Worm (Caenorhabditis elegans) whole organism, L2 larva: ENCODE data around the gene srz-20.

Experiments
- C34F6.9 ChIP-seq: fragments of 150-350 bp; optimal IDR thresholded peaks from 2 replicates; lab custom pipeline; 2014; ENCODE audit warnings: missing biosample characterization, missing genetic modification characterization
- F13H6.1 ChIP-seq: sonication (generic microtip); optimal IDR thresholded peaks from 2 replicates; lab custom pipeline; 2016; ENCODE audit warnings: missing genetic modification characterization, missing compliant biosample characterization
- ZK546.5 ChIP-seq: sonication (generic microtip); optimal IDR thresholded peaks from 2 replicates; lab custom pipeline; 2017; ENCODE audit warnings: missing biosample characterization, missing genetic modification characterization
- aly-2 ChIP-seq: fragments of 150-350 bp; optimal IDR thresholded peaks from 2 replicates; lab custom pipeline; 2014; ENCODE audit warnings: missing biosample characterization, missing genetic modification characterization
- ama-1 ChIP-seq: fragments of 150-350 bp; optimal IDR thresholded peaks from 2 replicates; lab custom pipeline; 2018; ENCODE audit warnings: inconsistent platforms
- ceh-82 ChIP-seq: fragments of 150-350 bp; optimal IDR thresholded peaks from 2 replicates; lab custom pipeline; 2014; ENCODE audit warnings: missing biosample characterization, missing genetic modification characterization
- crh-2 ChIP-seq: sonication (generic microtip); optimal IDR thresholded peaks from 2 replicates; lab custom pipeline; 2017; ENCODE audit warnings: missing biosample characterization, missing genetic modification characterization
- fos-1 ChIP-seq: fragments of 150-350 bp; optimal IDR thresholded peaks from 2 replicates; lab custom pipeline; 2014; ENCODE audit warnings: missing biosample characterization, missing genetic modification characterization
- gmeb-1 ChIP-seq: fragments of 150-350 bp; optimal IDR thresholded peaks from 2 replicates; lab custom pipeline; 2014; ENCODE audit warnings: missing biosample characterization, missing genetic modification characterization
- lin-39 ChIP-seq: fragments of 150-350 bp; optimal IDR thresholded peaks from 2 replicates; lab custom pipeline; 2014; ENCODE audit warnings: missing biosample characterization, missing genetic modification reagents, missing genetic modification characterization
- mbf-1 ChIP-seq: sonication (generic microtip); optimal IDR thresholded peaks from 2 replicates; lab custom pipeline; 2017; ENCODE audit warnings: missing biosample characterization, missing genetic modification characterization
- nhr-129 ChIP-seq: fragments of 150-350 bp; optimal IDR thresholded peaks from 2 replicates; lab custom pipeline; 2014; ENCODE audit warnings: missing biosample characterization, missing genetic modification characterization
- nhr-21 ChIP-seq: fragments of 150-350 bp; optimal IDR thresholded peaks from 2 replicates; lab custom pipeline; 2014; ENCODE audit warnings: missing biosample characterization, missing genetic modification characterization
- nhr-23 ChIP-seq: fragments of 150-350 bp; optimal IDR thresholded peaks from 2 replicates; lab custom pipeline; 2014; ENCODE audit warnings: missing biosample characterization, missing genetic modification reagents, missing genetic modification characterization
- nhr-237 ChIP-seq: fragments of 150-350 bp; optimal IDR thresholded peaks from 2 replicates; lab custom pipeline; 2014; ENCODE audit warnings: missing biosample characterization, missing genetic modification characterization
- nhr-6 ChIP-seq: fragments of 150-350 bp; optimal IDR thresholded peaks from 2 replicates; lab custom pipeline; 2014; ENCODE audit warnings: missing biosample characterization, missing genetic modification characterization
- nhr-77 ChIP-seq: fragments of 150-350 bp; optimal IDR thresholded peaks from 2 replicates; lab custom pipeline; 2014; ENCODE audit warnings: missing biosample characterization, missing genetic modification characterization
- peb-1 ChIP-seq: fragments of 150-350 bp; optimal IDR thresholded peaks from 2 replicates; lab custom pipeline; 2014; ENCODE audit warnings: missing biosample characterization, missing genetic modification characterization
- sem-4 ChIP-seq: fragments of 150-350 bp; optimal IDR thresholded peaks from 2 replicates; lab custom pipeline; 2014; ENCODE audit warnings: missing biosample characterization, missing genetic modification reagents, missing genetic modification characterization
- sma-3 ChIP-seq: sonication (generic microtip); optimal IDR thresholded peaks from 2 replicates; lab custom pipeline; 2016; ENCODE audit warnings: missing genetic modification reagents, missing genetic modification characterization, missing compliant biosample characterization
- sma-9 ChIP-seq, 2 experiments: fragments of 150-350 bp in 1 of 2; sonication (generic microtip) in 1 of 2; optimal IDR thresholded peaks; 2 replicates each; lab custom pipeline; 2014 to 2016; ENCODE audit warnings: missing genetic modification characterization in 2 of 2, mild to moderate bottlenecking in 1 of 2, missing biosample characterization in 1 of 2, missing compliant biosample characterization in 1 of 2, missing genetic modification reagents in 1 of 2, moderate library complexity in 1 of 2
- unc-39 ChIP-seq: fragments of 150-350 bp; optimal IDR thresholded peaks from 2 replicates; lab custom pipeline; 2014; ENCODE audit warnings: missing biosample characterization, missing genetic modification characterization
- zag-1 ChIP-seq: fragments of 150-350 bp; optimal IDR thresholded peaks from 2 replicates; lab custom pipeline; 2014; ENCODE audit warnings: missing biosample characterization, missing genetic modification characterization
- ztf-11 ChIP-seq: sonication (generic microtip); optimal IDR thresholded peaks from 2 replicates; lab custom pipeline; 2017; ENCODE audit warnings: missing biosample characterization, missing genetic modification characterization

The srz-20 gene

ce11 chrIV:3960396-3960795 is 45.0 kb downstream of the srz-20 start, which contains the start of gene clec-75:
TSS of gene clec-75 (plus strand) at chrIV:3960734.
- TF ChIP-seq gmeb-1 (tag; lab: Kevin White, UChicago) (no peak), sem-4 (no peak), ama-1 (lab: Kevin White, UChicago) (no peak), aly-2 (tag; lab: Kevin White, UChicago) (no peak), nhr-23 (tag; lab: Kevin White, UChicago) (no peak), crh-2 (tag; lab: Kevin White, UChicago) (no peak), lin-39 (tag; lab: Kevin White, UChicago) (no peak), ztf-11 (no peak), fos-1 (no peak), nhr-237 (tag; lab: Kevin White, UChicago) (no peak), mbf-1 (tag; lab: Kevin White, UChicago) (no peak), unc-39 (tag; lab: Kevin White, UChicago) (no peak), C34F6.9 (tag; lab: Kevin White, UChicago) (no peak), nhr-6 (tag; lab: Kevin White, UChicago) (no peak), zag-1 (tag; lab: Kevin White, UChicago) (no peak), nhr-77 (no peak)

ce11 chrIV:3962584-3962983 is 47.2 kb downstream of the srz-20 start, which contains the start of gene Y46C8AM.1:
TSS of gene Y46C8AM.1 (plus strand) at chrIV:3962884.
- TF ChIP-seq F13H6.1 (tag; lab: Kevin White, UChicago) (no peak), peb-1 (tag; lab: Kevin White, UChicago) (no peak), gmeb-1 (tag; lab: Kevin White, UChicago) (no peak)

ce11 chrIV:3963498-3963897 is 48.1 kb downstream of the srz-20 start:
- TF ChIP-seq zag-1 (tag; lab: Kevin White, UChicago) (no peak), sem-4 (no peak), peb-1 (tag; lab: Kevin White, UChicago) (no peak), sma-3 (no peak), nhr-21 (tag; lab: Kevin White, UChicago) (no peak), F13H6.1 (tag; lab: Kevin White, UChicago) (no peak), nhr-237 (tag; lab: Kevin White, UChicago) (no peak), gmeb-1 (tag; lab: Kevin White, UChicago) (no peak), ztf-11 (no peak), crh-2 (tag; lab: Kevin White, UChicago) (no peak), nhr-129 (no peak), ZK546.5 (tag; lab: Kevin White, UChicago) (no peak)

- TF ChIP-seq ceh-82 (tag; lab: Kevin White, UChicago) (no peak), fos-1 (peak; percentile 41), sma-9 (GFP tag; optimal IDR thresholded peaks at IDR 0.05; lab: Kevin White, UChicago) (peak; percentile 52), sma-9 (tag; optimal IDR thresholded peaks at IDR 0.05; lab: Kevin White, UChicago) (no peak)
Measured at ce11 chrIV:3965013-3965412, 49.6 kb downstream of the srz-20 start, which contains the start of gene clec-76. TSS of gene clec-76 (plus strand) at chrIV:3965246.
